ENCODE assay signal across 2 fruit fly cellular contexts in the genomic region with DNA sequence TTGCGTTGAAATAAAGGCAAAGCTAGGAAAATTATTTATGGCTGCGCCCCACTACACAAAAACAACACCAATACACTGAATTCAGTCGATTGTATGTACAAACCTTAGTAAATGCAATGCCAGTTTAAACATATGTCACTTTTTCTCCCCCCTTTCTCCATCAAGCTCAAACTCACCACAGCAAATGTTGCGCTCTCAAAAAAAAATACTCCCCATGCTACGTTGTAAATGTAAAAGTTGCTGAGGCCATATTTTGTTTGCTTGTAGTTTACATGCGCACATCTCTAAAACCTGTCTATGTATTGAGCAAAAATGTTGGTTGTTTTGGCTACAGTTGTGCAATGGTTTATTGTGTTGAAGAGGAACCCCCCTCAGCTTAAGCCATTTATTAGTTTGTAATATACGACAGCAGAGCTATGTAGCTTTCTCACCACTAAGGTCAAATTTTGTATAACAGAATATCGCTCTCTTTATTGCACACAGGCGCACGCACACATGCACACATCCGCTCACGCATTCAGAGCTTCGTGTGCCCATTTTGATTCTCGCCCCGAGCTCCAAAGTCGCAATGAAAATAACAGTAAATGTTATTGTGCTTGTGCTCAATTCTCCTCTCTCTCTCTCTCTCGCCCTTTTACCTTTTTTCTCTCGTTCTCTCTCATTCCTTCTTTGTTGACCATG.
TF ChIP-seq lines count a peak whose summit lies in the region.

No protein-coding gene starts in this region.

TF ChIP-seq in whole organism, adult, 20 proteins besides CTCF, POLR2A, EP300 and RAD21 (continued from another document):
- TF ChIP-seq kay (GFP tag; lab: Kevin White, UChicago; ENCODE audit: borderline replicate concordance), result peak; percentile 87

TF ChIP-seq in whole organism, embryonic, 481 proteins besides CTCF, POLR2A, EP300 and RAD21 (continued from another document):
- TF ChIP-seq Pdp1 (GFP tag; optimal IDR thresholded peaks at IDR 0.05; lab: Kevin White, UChicago) (peak in 1 of 2 experiments; percentile 92), Hand (GFP tag; optimal IDR thresholded peaks at IDR 0.05; lab: Kevin White, UChicago) (no peak), cg (GFP tag; optimal IDR thresholded peaks at IDR 0.05; lab: Kevin White, UChicago) (peak; percentile 91), CG11504 (tag; optimal IDR thresholded peaks at IDR 0.05; lab: Kevin White, UChicago) (peak; percentile 94), CG10543 (GFP tag; optimal IDR thresholded peaks at IDR 0.05; lab: Kevin White, UChicago) (peak; percentile 14), CG2202 (tag; optimal IDR thresholded peaks at IDR 0.05; lab: Kevin White, UChicago) (no peak), HLHmδ (GFP tag; optimal IDR thresholded peaks at IDR 0.05; lab: Kevin White, UChicago) (peak; percentile 20), ab (GFP tag; optimal IDR thresholded peaks at IDR 0.05; lab: Kevin White, UChicago) (peak; percentile 5), sd (tag; optimal IDR thresholded peaks at IDR 0.05; lab: Kevin White, UChicago) (peak; percentile 62), Deaf1 (tag; optimal IDR thresholded peaks at IDR 0.05; lab: Kevin White, UChicago) (peak; percentile 87), CG7745 (tag; optimal IDR thresholded peaks at IDR 0.05; lab: Kevin White, UChicago) (peak; percentile 3), kni (GFP tag; optimal IDR thresholded peaks at IDR 0.05; lab: Kevin White, UChicago) (peak; percentile 97), eve (GFP tag; optimal IDR thresholded peaks at IDR 0.05; lab: Kevin White, UChicago) (peak in 1 of 2 experiments; percentile 63), Camta (GFP tag; optimal IDR thresholded peaks at IDR 0.05; lab: Kevin White, UChicago) (no peak), ato (GFP tag; IDR thresholded peaks at IDR 0.05; lab: Robert Waterston, UW; ENCODE audit: partially characterized antibody) (no peak), pros (GFP tag; optimal IDR thresholded peaks at IDR 0.05; lab: Kevin White, UChicago) (peak; percentile 20), Stat92E (GFP tag; optimal IDR thresholded peaks at IDR 0.05; lab: Kevin White, UChicago) (peak in 1 of 3 experiments; percentile 84), ATbp (GFP tag; optimal IDR thresholded peaks at IDR 0.05; lab: Kevin White, UChicago) (peak; percentile 40), onecut (GFP tag; IDR thresholded peaks at IDR 0.05; lab: Robert Waterston, UW) (no peak), nmo (GFP tag; optimal IDR thresholded peaks at IDR 0.05; lab: Kevin White, UChicago) (no peak), btn (GFP tag; optimal IDR thresholded peaks at IDR 0.05; lab: Kevin White, UChicago) (no peak), CG12155 (GFP tag; optimal IDR thresholded peaks at IDR 0.05; lab: Kevin White, UChicago) (no peak), sug (tag; optimal IDR thresholded peaks at IDR 0.05; lab: Kevin White, UChicago) (peak; percentile 87), Jarid2 (GFP tag; optimal IDR thresholded peaks at IDR 0.05; lab: Kevin White, UChicago) (no peak), CG7357 (GFP tag; IDR thresholded peaks at IDR 0.05; lab: Robert Waterston, UW) (no peak), Hr78 (GFP tag; optimal IDR thresholded peaks at IDR 0.05; lab: Kevin White, UChicago) (peak in 1 of 2 experiments; percentile 95), nerfin-1 (tag; optimal IDR thresholded peaks at IDR 0.05; lab: Kevin White, UChicago) (peak; percentile 51), lov (optimal IDR thresholded peaks at IDR 0.05; lab: Kevin White, UChicago) (no peak), lov (GFP tag; IDR thresholded peaks at IDR 0.05; lab: Robert Waterston, UW) (no peak), Bgb (GFP tag; IDR thresholded peaks at IDR 0.05; lab: Robert Waterston, UW; ENCODE audit: partially characterized antibody) (no peak), twi (tag; optimal IDR thresholded peaks at IDR 0.05; lab: Kevin White, UChicago) (peak; percentile 72), zfh1 (GFP tag; IDR thresholded peaks at IDR 0.05; lab: Robert Waterston, UW) (no peak), CG33557 (GFP tag; optimal IDR thresholded peaks at IDR 0.05; lab: Kevin White, UChicago) (peak; percentile 23), CG15601 (tag; optimal IDR thresholded peaks at IDR 0.05; lab: Kevin White, UChicago) (peak; percentile 29), HHEX (GFP tag; optimal IDR thresholded peaks at IDR 0.05; lab: Kevin White, UChicago) (no peak), CG13123 (GFP tag; optimal IDR thresholded peaks at IDR 0.05; lab: Kevin White, UChicago) (no peak), Trl (optimal IDR thresholded peaks at IDR 0.05; lab: Kevin White, UChicago) (peak; percentile 89 to 98), Trl (GFP tag; optimal IDR thresholded peaks at IDR 0.05; lab: Kevin White, UChicago) (peak; percentile 16), CG12769 (tag; optimal IDR thresholded peaks at IDR 0.05; lab: Kevin White, UChicago) (peak; percentile 68), CG17612 (GFP tag; IDR thresholded peaks at IDR 0.05; lab: Robert Waterston, UW) (no peak), CG34376 (GFP tag; optimal IDR thresholded peaks at IDR 0.05; lab: Kevin White, UChicago) (peak; percentile 69), CG8290 (GFP tag; optimal IDR thresholded peaks at IDR 0.05; lab: Kevin White, UChicago) (no peak), CG8290 (tag; optimal IDR thresholded peaks at IDR 0.05; lab: Kevin White, UChicago) (no peak), CG3838 (GFP tag; optimal IDR thresholded peaks at IDR 0.05; lab: Kevin White, UChicago) (no peak), yki (optimal IDR thresholded peaks at IDR 0.05; lab: Kevin White, UChicago) (peak; percentile 55), pum (GFP tag; optimal IDR thresholded peaks at IDR 0.05; lab: Kevin White, UChicago) (no peak), CG4424 (GFP tag; optimal IDR thresholded peaks at IDR 0.05; lab: Kevin White, UChicago) (no peak), ash1 (GFP tag; optimal IDR thresholded peaks at IDR 0.05; lab: Kevin White, UChicago) (no peak), vnd (GFP tag; IDR thresholded peaks at IDR 0.05; lab: Robert Waterston, UW; ENCODE audit: partially characterized antibody) (no peak), CG1529 (GFP tag; optimal IDR thresholded peaks at IDR 0.05; lab: Kevin White, UChicago) (peak; percentile 4)
